Fruit fly (Drosophila melanogaster) whole organism, embryonic: ENCODE measurements around the gene ftz-f1.

Source experiments
- Ada2b ChIP-seq: fragments of 200-800 bp; sonication (Bioruptor generic); IDR thresholded peaks from 2 replicates; pipeline ENCODE4 v1.3.6; 2022; ENCODE audit warnings: missing biosample characterization, missing genetic modification characterization
- Aef1 ChIP-seq: fragments of 200-800 bp; sonication (Bioruptor generic); IDR thresholded peaks from 3 replicates; pipeline ENCODE4 v1.3.6; 2022; ENCODE audit warnings: missing biosample characterization, missing genetic modification characterization
- CG10366 ChIP-seq: fragments of 200-800 bp; sonication (Bioruptor generic); IDR thresholded peaks from 2 replicates; pipeline ENCODE4 v1.3.6; 2022; ENCODE audit warnings: missing biosample characterization, missing genetic modification characterization
- CG10543 ChIP-seq: fragments of 200-800 bp; sonication (Bioruptor generic); optimal IDR thresholded peaks from 3 replicates; lab custom pipeline; 2017; ENCODE audit warnings: missing biosample characterization, mild to moderate bottlenecking, missing genetic modification characterization, moderate library complexity
- CG11456 ChIP-seq: fragments of 200-800 bp; sonication (Bioruptor generic); IDR thresholded peaks from 3 replicates; pipeline ENCODE4 v1.3.6; 2022; ENCODE audit warnings: missing biosample characterization, missing genetic modification characterization
- CG12769 ChIP-seq: fragments of 200-800 bp; sonication (Bioruptor generic); optimal IDR thresholded peaks from 2 replicates; lab custom pipeline; 2019; ENCODE audit warnings: missing biosample characterization, mild to moderate bottlenecking, missing genetic modification characterization, moderate library complexity
- CG14710 ChIP-seq: fragments of 200-800 bp; sonication (Bioruptor generic); optimal IDR thresholded peaks from 3 replicates; lab custom pipeline; 2019; ENCODE audit warnings: missing biosample characterization, mild to moderate bottlenecking, missing genetic modification characterization, moderate library complexity
- CG15269 ChIP-seq: fragments of 200-800 bp; sonication (Bioruptor generic); optimal IDR thresholded peaks from 2 replicates; lab custom pipeline; 2018; ENCODE audit warnings: missing biosample characterization, mild to moderate bottlenecking, missing genetic modification characterization, moderate library complexity
- CG15696 ChIP-seq: fragments of 200-800 bp; sonication (Bioruptor generic); optimal IDR thresholded peaks from 2 replicates; lab custom pipeline; 2019; ENCODE audit warnings: missing biosample characterization, mild to moderate bottlenecking, missing genetic modification characterization, moderate library complexity
- CG17385 ChIP-seq: fragments of 200-800 bp; sonication (Bioruptor generic); optimal IDR thresholded peaks from 3 replicates; lab custom pipeline; 2018; ENCODE audit warnings: missing biosample characterization, mild to moderate bottlenecking, missing genetic modification characterization
- CG1792 ChIP-seq: fragments of 200-800 bp; sonication (Bioruptor generic); optimal IDR thresholded peaks from 2 replicates; lab custom pipeline; 2016; ENCODE audit warnings: missing biosample characterization, missing genetic modification characterization
- CG32767 ChIP-seq: fragments of 200-800 bp; sonication (Bioruptor generic); IDR thresholded peaks from 2 replicates; pipeline ENCODE4 v1.3.6; 2022; ENCODE audit warnings: missing biosample characterization, missing genetic modification characterization
- CG34422 ChIP-seq: fragments of 200-800 bp; sonication (Bioruptor generic); IDR thresholded peaks from 3 replicates; pipeline ENCODE4 v1.3.6; 2022; ENCODE audit warnings: missing biosample characterization, missing genetic modification characterization
- CG3726 ChIP-seq: fragments of 200-800 bp; sonication (Bioruptor generic); IDR thresholded peaks from 3 replicates; pipeline ENCODE4, ENCODE4 v1.3.6; 2022; ENCODE audit warnings: missing biosample characterization, missing genetic modification characterization
- CG4360 ChIP-seq: fragments of 200-800 bp; sonication (Bioruptor generic); IDR thresholded peaks from 2 replicates; pipeline ENCODE4 v1.3.6; 2022; ENCODE audit warnings: missing biosample characterization, missing genetic modification characterization
- CG5953 ChIP-seq: fragments of 200-800 bp; sonication (Bioruptor generic); IDR thresholded peaks from 2 replicates; pipeline ENCODE4 v1.3.6; 2022; ENCODE audit warnings: missing biosample characterization, missing genetic modification characterization
- Dad ChIP-seq: fragments of 200-800 bp; sonication (Bioruptor generic); optimal IDR thresholded peaks from 3 replicates; lab custom pipeline; 2016; ENCODE audit warnings: missing biosample characterization, missing genetic modification characterization
- Deaf1 ChIP-seq: fragments of 200-800 bp; optimal IDR thresholded peaks from 3 replicates; lab custom pipeline; 2019; ENCODE audit warnings: missing biosample characterization, mild to moderate bottlenecking, missing genetic modification characterization, moderate library complexity
- HLH3B ChIP-seq: fragments of 200-800 bp; sonication (Bioruptor generic); IDR thresholded peaks from 2 replicates; pipeline ENCODE4 v1.3.6; 2022; ENCODE audit warnings: missing biosample characterization, missing genetic modification characterization
- Lpt ChIP-seq: fragments of >200 bp; optimal IDR thresholded peaks from 2 replicates; lab custom pipeline; 2018; ENCODE audit warnings: missing biosample characterization, missing genetic modification characterization
- MESR4 ChIP-seq: fragments of 200-800 bp; sonication (Bioruptor generic); optimal IDR thresholded peaks from 2 replicates; lab custom pipeline; 2018; ENCODE audit warnings: missing biosample characterization, mild to moderate bottlenecking, missing genetic modification characterization, moderate library complexity
- Myb ChIP-seq: fragments of 200-800 bp; sonication (Bioruptor generic); optimal IDR thresholded peaks from 2 replicates; lab custom pipeline; 2016; ENCODE audit warnings: missing biosample characterization, missing genetic modification characterization
- NC2α ChIP-seq: fragments of 200-800 bp; sonication (Bioruptor generic); optimal IDR thresholded peaks from 2 replicates; lab custom pipeline; 2016; ENCODE audit warnings: missing biosample characterization, missing genetic modification characterization
- Nf-YC ChIP-seq: fragments of 200-800 bp; optimal IDR thresholded peaks from 3 replicates; lab custom pipeline; 2019; ENCODE audit warnings: missing biosample characterization, mild to moderate bottlenecking, missing genetic modification characterization, moderate library complexity
- Sry-β ChIP-seq: fragments of 200-800 bp; sonication (Bioruptor generic); optimal IDR thresholded peaks from 2 replicates; lab custom pipeline; 2018; ENCODE audit warnings: missing biosample characterization, mild to moderate bottlenecking, missing genetic modification characterization, moderate library complexity
- TFAM ChIP-seq: fragments of 200-800 bp; sonication (Bioruptor generic); optimal IDR thresholded peaks from 2 replicates; lab custom pipeline; 2017; ENCODE audit warnings: missing biosample characterization, missing genetic modification characterization, inconsistent platforms
- chif ChIP-seq, 2 experiments: fragments of 200-800 bp; sonication (Bioruptor generic); optimal IDR thresholded peaks; 3 replicates each; lab custom pipeline; 2016; ENCODE audit warnings: missing biosample characterization in 2 of 2, missing genetic modification characterization in 2 of 2
- ci ChIP-seq: fragments of 200-800 bp; sonication (Bioruptor generic); IDR thresholded peaks from 3 replicates; pipeline ENCODE4 v1.3.6; 2022; ENCODE audit warnings: missing biosample characterization, missing genetic modification characterization
- corto ChIP-seq: fragments of 200-800 bp; sonication (Bioruptor generic); optimal IDR thresholded peaks from 2 replicates; lab custom pipeline; 2016; ENCODE audit warnings: missing biosample characterization, mild to moderate bottlenecking, missing genetic modification characterization, moderate library complexity
- cwo ChIP-seq: fragments of 200-800 bp; sonication (Bioruptor generic); optimal IDR thresholded peaks from 3 replicates; lab custom pipeline; 2017; ENCODE audit warnings: missing biosample characterization, missing genetic modification characterization, mild to moderate bottlenecking, moderate library complexity, missing genetic modification reagents
- dimm ChIP-seq: fragments of 200-800 bp; sonication (Bioruptor generic); IDR thresholded peaks from 2 replicates; pipeline ENCODE4 v1.3.6; 2022; ENCODE audit warnings: missing biosample characterization, missing genetic modification characterization
- emc ChIP-seq: fragments of 200-800 bp; sonication (Bioruptor generic); optimal IDR thresholded peaks from 2 replicates; lab custom pipeline; 2016; ENCODE audit warnings: missing biosample characterization, missing genetic modification characterization
- fd64A ChIP-seq: fragments of 200-800 bp; sonication (Bioruptor generic); optimal IDR thresholded peaks from 3 replicates; lab custom pipeline; 2018; ENCODE audit warnings: missing biosample characterization, mild to moderate bottlenecking, missing genetic modification characterization
- hth ChIP-seq: fragments of >200 bp; optimal IDR thresholded peaks from 2 replicates; lab custom pipeline; 2017; ENCODE audit warnings: inconsistent platforms
- ind ChIP-seq: fragments of 200-800 bp; sonication (Bioruptor generic); optimal IDR thresholded peaks from 3 replicates; lab custom pipeline; 2016; ENCODE audit warnings: missing biosample characterization, missing genetic modification characterization
- mirr ChIP-seq: fragments of 200-800 bp; sonication (Bioruptor generic); optimal IDR thresholded peaks from 3 replicates; lab custom pipeline; 2018; ENCODE audit warnings: missing biosample characterization, mild to moderate bottlenecking, missing genetic modification characterization
- oc ChIP-seq: fragments of 200-800 bp; sonication (Bioruptor generic); optimal IDR thresholded peaks from 2 replicates; lab custom pipeline; 2018; ENCODE audit warnings: missing biosample characterization, mild to moderate bottlenecking, missing genetic modification characterization, moderate library complexity
- pita ChIP-seq: fragments of 200-800 bp; sonication (Bioruptor generic); optimal IDR thresholded peaks from 2 replicates; lab custom pipeline; 2017; ENCODE audit warnings: missing biosample characterization, mild to moderate bottlenecking, missing genetic modification characterization
- pros ChIP-seq: fragments of 200-800 bp; sonication (Bioruptor generic); optimal IDR thresholded peaks from 3 replicates; lab custom pipeline; 2019; ENCODE audit warnings: missing biosample characterization, mild to moderate bottlenecking, missing genetic modification characterization, moderate library complexity
- ranshi ChIP-seq: fragments of 200-800 bp; sonication (Bioruptor generic); IDR thresholded peaks from 2 replicates; pipeline ENCODE4 v1.3.6; 2022; ENCODE audit warnings: missing biosample characterization, missing genetic modification characterization
- sd ChIP-seq: fragments of 200-800 bp; sonication (Bioruptor generic); optimal IDR thresholded peaks from 3 replicates; lab custom pipeline; 2018; ENCODE audit warnings: missing biosample characterization, mild to moderate bottlenecking, missing genetic modification characterization, moderate library complexity
- sna ChIP-seq: fragments of 200-800 bp; sonication (Bioruptor generic); IDR thresholded peaks from 2 replicates; pipeline ENCODE4 v1.3.6; 2022; ENCODE audit warnings: missing biosample characterization, missing genetic modification characterization; ENCODE audit not compliant: partially characterized antibody
- sqz ChIP-seq: fragments of 200-800 bp; sonication (Bioruptor generic); optimal IDR thresholded peaks from 3 replicates; lab custom pipeline; 2018; ENCODE audit warnings: missing biosample characterization, mild to moderate bottlenecking, missing genetic modification characterization
- sr ChIP-seq: fragments of 200-800 bp; sonication (Bioruptor generic); IDR thresholded peaks from 3 replicates; pipeline ENCODE4 v1.3.6; 2022; ENCODE audit warnings: missing biosample characterization, missing genetic modification characterization
- tgo ChIP-seq: fragments of 200-800 bp; sonication (Bioruptor generic); IDR thresholded peaks from 3 replicates; pipeline ENCODE4 v1.3.6; 2022; ENCODE audit warnings: missing biosample characterization, missing genetic modification characterization
- tio ChIP-seq: fragments of 200-800 bp; sonication (Bioruptor generic); optimal IDR thresholded peaks from 2 replicates; lab custom pipeline; 2017; ENCODE audit warnings: missing biosample characterization, missing genetic modification characterization, inconsistent platforms
- tna ChIP-seq: fragments of 200-800 bp; sonication (Bioruptor generic); IDR thresholded peaks from 2 replicates; pipeline ENCODE4 v1.3.6; 2022; ENCODE audit warnings: missing biosample characterization, missing genetic modification characterization; ENCODE audit not compliant: partially characterized antibody
- ttk ChIP-seq: fragments of 200-800 bp; sonication (Bioruptor generic); IDR thresholded peaks from 2 replicates; pipeline ENCODE4 v2.1.2; 2022; ENCODE audit warnings: missing biosample characterization, missing genetic modification characterization
- twi ChIP-seq: fragments of 200-800 bp; optimal IDR thresholded peaks from 2 replicates; lab custom pipeline; 2019; ENCODE audit warnings: missing biosample characterization, mild to moderate bottlenecking, missing genetic modification characterization, moderate library complexity
- yki ChIP-seq: fragments of >200 bp; optimal IDR thresholded peaks from 3 replicates; lab custom pipeline; 2018

Gene ftz-f1

DNA sequence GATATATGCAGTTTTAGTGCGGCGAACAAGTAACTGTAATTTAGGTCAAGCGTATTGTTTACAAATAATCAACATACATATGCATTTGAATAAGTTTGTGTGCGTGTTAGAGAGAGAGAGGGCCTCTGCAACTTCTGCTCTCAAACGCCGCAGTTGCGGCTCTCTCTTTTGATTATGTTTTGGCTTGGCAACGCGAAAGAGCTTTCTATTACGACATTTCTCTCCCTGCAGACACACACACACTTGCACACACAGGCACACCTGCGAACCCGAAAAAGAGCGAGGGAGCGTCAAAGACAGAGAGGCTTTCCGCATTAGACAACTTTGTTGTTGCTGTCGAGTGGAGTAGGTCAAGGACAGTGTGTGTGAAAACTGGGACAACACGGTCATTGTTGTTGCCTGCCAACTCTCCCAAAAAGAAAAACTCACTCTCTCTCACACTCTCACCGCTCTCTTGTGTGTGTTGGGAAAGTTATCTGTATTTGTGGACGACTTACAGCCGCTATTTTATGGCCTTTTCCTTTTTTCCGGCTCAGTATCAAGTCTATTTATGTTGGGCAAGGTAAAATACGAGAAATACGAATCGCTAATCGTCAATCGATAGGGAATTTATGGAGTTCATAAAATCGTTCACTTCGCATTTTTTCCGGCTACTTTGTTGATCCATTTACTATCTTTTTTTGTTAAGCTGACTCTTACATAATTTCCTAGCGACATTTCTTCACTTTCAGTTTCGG lies 43.9 kb downstream of the ftz-f1 start (continued):
- TF ChIP-seq pita (no peak), hth (no peak), fd64A (GFP tag; lab: Kevin White, UChicago) (no peak), cwo (GFP tag; lab: Kevin White, UChicago) (no peak), chif (GFP tag; optimal IDR thresholded peaks at IDR 0.05; lab: Kevin White, UChicago) (no peak), CG12769 (tag; lab: Kevin White, UChicago) (peak; percentile 83), yki (lab: Kevin White, UChicago) (no peak), sd (tag; lab: Kevin White, UChicago) (peak; percentile 3), CG15269 (tag; lab: Kevin White, UChicago) (no peak), Deaf1 (peak; percentile 80), Aef1 (GFP tag; lab: Robert Waterston, UW) (peak; percentile 70; the same call in 2 of the 3 replicates), CG32767 (GFP tag; lab: Robert Waterston, UW) (no peak), NC2α (GFP tag; lab: Kevin White, UChicago) (no peak), sna (GFP tag; lab: Robert Waterston, UW) (peak; percentile 52; the same call in 1 of the 2 replicates), CG4360 (GFP tag; lab: Robert Waterston, UW) (peak; percentile 77), Ada2b (GFP tag; lab: Robert Waterston, UW) (no peak), HLH3B (GFP tag; lab: Robert Waterston, UW) (0 out of 2 replicates have a peak, but pooled peaks have one; percentile 8), emc (GFP tag; lab: Kevin White, UChicago) (no peak), ttk (GFP tag; lab: Robert Waterston, UW) (no peak), CG14710 (tag; lab: Kevin White, UChicago) (no peak), pros (peak; percentile 48), CG1792 (no peak), mirr (GFP tag; lab: Kevin White, UChicago) (peak; percentile 15), tgo (GFP tag; lab: Robert Waterston, UW) (no peak), CG5953 (GFP tag; lab: Robert Waterston, UW) (0 out of 2 replicates have a peak, but pooled peaks have one; percentile 37), CG34422 (GFP tag; lab: Robert Waterston, UW) (peak; percentile 66; the same call in 1 of the 3 replicates), Lpt (GFP tag; lab: Kevin White, UChicago) (no peak), ind (GFP tag; lab: Kevin White, UChicago) (no peak), ci (GFP tag; lab: Robert Waterston, UW) (peak; percentile 54; the same call in 2 of the 3 replicates), dimm (GFP tag; lab: Robert Waterston, UW) (no peak), Dad (GFP tag; lab: Kevin White, UChicago) (no peak), CG11456 (no peak), TFAM (GFP tag; lab: Kevin White, UChicago) (no peak), tna (GFP tag; lab: Robert Waterston, UW) (no peak), CG15696 (tag; lab: Kevin White, UChicago) (no peak), CG10366 (GFP tag; lab: Robert Waterston, UW) (no peak), CG17385 (GFP tag; lab: Kevin White, UChicago) (peak; percentile 11), ranshi (GFP tag; lab: Robert Waterston, UW) (peak; percentile 22; the same call in 1 of the 2 replicates), oc (no peak), CG10543 (GFP tag; lab: Kevin White, UChicago) (peak; percentile 7), MESR4 (no peak), sqz (GFP tag; lab: Kevin White, UChicago) (peak; percentile 36), CG3726 (GFP tag; lab: Robert Waterston, UW) (no peak), Myb (GFP tag; lab: Kevin White, UChicago) (no peak), sr (GFP tag; lab: Robert Waterston, UW) (peak; percentile 27; the same call in 1 of the 3 replicates), tio (GFP tag; lab: Kevin White, UChicago) (no peak), Nf-YC (tag; lab: Kevin White, UChicago) (no peak), corto (GFP tag; lab: Kevin White, UChicago) (no peak), Sry-β (GFP tag; lab: Kevin White, UChicago) (no peak), twi (tag; lab: Kevin White, UChicago) (no peak)
